Worm (Caenorhabditis elegans) whole organism, L2 larva: ENCODE measurements around the gene lin-37.

Source experiments
- C34F6.9 ChIP-seq: fragments of 150-350 bp; optimal IDR thresholded peaks from 2 replicates; lab custom pipeline; 2014; ENCODE audit warnings: missing biosample characterization, missing genetic modification characterization
- F13H6.1 ChIP-seq: sonication (generic microtip); optimal IDR thresholded peaks from 2 replicates; lab custom pipeline; 2016; ENCODE audit warnings: missing genetic modification characterization, missing compliant biosample characterization
- Y55F3AM.14 ChIP-seq: fragments of 200-800 bp; sonication (Bioruptor generic); optimal IDR thresholded peaks from 2 replicates; lab custom pipeline; 2018; ENCODE audit warnings: mild to moderate bottlenecking, missing genetic modification characterization, missing compliant biosample characterization
- ZK546.5 ChIP-seq: sonication (generic microtip); optimal IDR thresholded peaks from 2 replicates; lab custom pipeline; 2017; ENCODE audit warnings: missing biosample characterization, missing genetic modification characterization
- alr-1 ChIP-seq: fragments of 150-350 bp; optimal IDR thresholded peaks from 2 replicates; lab custom pipeline; 2014; ENCODE audit warnings: missing biosample characterization, missing genetic modification characterization
- blmp-1 ChIP-seq: sonication (generic microtip); optimal IDR thresholded peaks from 2 replicates; lab custom pipeline; 2017; ENCODE audit warnings: missing genetic modification characterization, mild to moderate bottlenecking, missing compliant biosample characterization, antibody characterized with exemption, moderate library complexity; ENCODE audit not compliant: insufficient read depth
- ceh-82 ChIP-seq: fragments of 150-350 bp; optimal IDR thresholded peaks from 2 replicates; lab custom pipeline; 2014; ENCODE audit warnings: missing biosample characterization, missing genetic modification characterization
- crh-2 ChIP-seq: sonication (generic microtip); optimal IDR thresholded peaks from 2 replicates; lab custom pipeline; 2017; ENCODE audit warnings: missing biosample characterization, missing genetic modification characterization
- dmd-4 ChIP-seq: sonication (generic microtip); optimal IDR thresholded peaks from 2 replicates; lab custom pipeline; 2017; ENCODE audit warnings: missing biosample characterization, missing genetic modification characterization
- egl-27 ChIP-seq: sonication (generic microtip); optimal IDR thresholded peaks from 3 replicates; lab custom pipeline; 2017; ENCODE audit warnings: missing biosample characterization, missing genetic modification reagents, missing genetic modification characterization
- elt-3 ChIP-seq: sonication (generic microtip); optimal IDR thresholded peaks from 2 replicates; lab custom pipeline; 2017; ENCODE audit warnings: missing biosample characterization, missing genetic modification characterization
- fos-1 ChIP-seq: fragments of 150-350 bp; optimal IDR thresholded peaks from 2 replicates; lab custom pipeline; 2014; ENCODE audit warnings: missing biosample characterization, missing genetic modification characterization
- lin-11 ChIP-seq: fragments of 150-350 bp; sonication (generic microtip); optimal IDR thresholded peaks from 2 replicates; lab custom pipeline; 2014; ENCODE audit warnings: missing biosample characterization, missing genetic modification characterization, inconsistent platforms, mixed read lengths
- lin-13 ChIP-seq: fragments of 150-350 bp; optimal IDR thresholded peaks from 2 replicates; lab custom pipeline; 2014; ENCODE audit warnings: missing biosample characterization, missing genetic modification reagents, missing genetic modification characterization
- lin-39 ChIP-seq: fragments of 150-350 bp; optimal IDR thresholded peaks from 2 replicates; lab custom pipeline; 2014; ENCODE audit warnings: missing biosample characterization, missing genetic modification reagents, missing genetic modification characterization
- lsy-2 ChIP-seq, 2 experiments: fragments of 150-350 bp in 1 of 2; sonication (generic microtip) in 1 of 2; optimal IDR thresholded peaks; 2 replicates each; lab custom pipeline; 2014 to 2017; ENCODE audit warnings: missing biosample characterization in 2 of 2, missing genetic modification characterization in 2 of 2
- mab-5 ChIP-seq: fragments of 150-350 bp; optimal IDR thresholded peaks from 2 replicates; lab custom pipeline; 2014; ENCODE audit warnings: missing biosample characterization, missing genetic modification characterization
- mbf-1 ChIP-seq: sonication (generic microtip); optimal IDR thresholded peaks from 2 replicates; lab custom pipeline; 2017; ENCODE audit warnings: missing biosample characterization, missing genetic modification characterization
- mdl-1 ChIP-seq, 2 experiments: fragments of 150-350 bp in 1 of 2; sonication (generic microtip) in 1 of 2; optimal IDR thresholded peaks; 2 replicates each; lab custom pipeline; 2017; ENCODE audit warnings: missing biosample characterization in 2 of 2, missing genetic modification characterization in 2 of 2
- nhr-10 ChIP-seq: sonication (generic microtip); optimal IDR thresholded peaks from 2 replicates; lab custom pipeline; 2017; ENCODE audit warnings: missing biosample characterization, missing genetic modification characterization
- nhr-11 ChIP-seq: fragments of 150-350 bp; optimal IDR thresholded peaks from 2 replicates; lab custom pipeline; 2014; ENCODE audit warnings: missing biosample characterization, missing genetic modification characterization
- nhr-21 ChIP-seq: fragments of 150-350 bp; optimal IDR thresholded peaks from 2 replicates; lab custom pipeline; 2014; ENCODE audit warnings: missing biosample characterization, missing genetic modification characterization
- nhr-23 ChIP-seq: fragments of 150-350 bp; optimal IDR thresholded peaks from 2 replicates; lab custom pipeline; 2014; ENCODE audit warnings: missing biosample characterization, missing genetic modification reagents, missing genetic modification characterization
- nhr-237 ChIP-seq: fragments of 150-350 bp; optimal IDR thresholded peaks from 2 replicates; lab custom pipeline; 2014; ENCODE audit warnings: missing biosample characterization, missing genetic modification characterization
- nhr-25 ChIP-seq: fragments of 150-350 bp; sonication (generic microtip); optimal IDR thresholded peaks from 3 replicates; lab custom pipeline; 2014; ENCODE audit warnings: missing biosample characterization, missing genetic modification characterization
- nhr-6 ChIP-seq: fragments of 150-350 bp; optimal IDR thresholded peaks from 2 replicates; lab custom pipeline; 2014; ENCODE audit warnings: missing biosample characterization, missing genetic modification characterization
- nhr-77 ChIP-seq: fragments of 150-350 bp; optimal IDR thresholded peaks from 2 replicates; lab custom pipeline; 2014; ENCODE audit warnings: missing biosample characterization, missing genetic modification characterization
- sem-4 ChIP-seq: fragments of 150-350 bp; optimal IDR thresholded peaks from 2 replicates; lab custom pipeline; 2014; ENCODE audit warnings: missing biosample characterization, missing genetic modification reagents, missing genetic modification characterization
- sma-9 ChIP-seq, 2 experiments: fragments of 150-350 bp in 1 of 2; sonication (generic microtip) in 1 of 2; optimal IDR thresholded peaks; 2 replicates each; lab custom pipeline; 2014 to 2016; ENCODE audit warnings: missing genetic modification characterization in 2 of 2, mild to moderate bottlenecking in 1 of 2, missing biosample characterization in 1 of 2, missing compliant biosample characterization in 1 of 2, missing genetic modification reagents in 1 of 2, moderate library complexity in 1 of 2
- snpc-4 ChIP-seq: fragments of 150-350 bp; optimal IDR thresholded peaks from 2 replicates; lab custom pipeline; 2014; ENCODE audit warnings: missing biosample characterization, missing genetic modification characterization
- unc-62 ChIP-seq: fragments of 150-350 bp; optimal IDR thresholded peaks from 2 replicates; lab custom pipeline; 2014; ENCODE audit warnings: missing biosample characterization, missing genetic modification reagents, missing genetic modification characterization
- zag-1 ChIP-seq: fragments of 150-350 bp; optimal IDR thresholded peaks from 2 replicates; lab custom pipeline; 2014; ENCODE audit warnings: missing biosample characterization, missing genetic modification characterization
- ztf-1 ChIP-seq: fragments of 200-800 bp; sonication (Bioruptor generic); conservative IDR thresholded peaks from 2 replicates; pipeline ENCODE4 v1.3.6; 2022; ENCODE audit warnings: missing genetic modification characterization, missing compliant biosample characterization
- ztf-4 ChIP-seq: fragments of 150-350 bp; optimal IDR thresholded peaks from 2 replicates; lab custom pipeline; 2014; ENCODE audit warnings: missing biosample characterization, missing genetic modification characterization

Gene lin-37

DNA sequence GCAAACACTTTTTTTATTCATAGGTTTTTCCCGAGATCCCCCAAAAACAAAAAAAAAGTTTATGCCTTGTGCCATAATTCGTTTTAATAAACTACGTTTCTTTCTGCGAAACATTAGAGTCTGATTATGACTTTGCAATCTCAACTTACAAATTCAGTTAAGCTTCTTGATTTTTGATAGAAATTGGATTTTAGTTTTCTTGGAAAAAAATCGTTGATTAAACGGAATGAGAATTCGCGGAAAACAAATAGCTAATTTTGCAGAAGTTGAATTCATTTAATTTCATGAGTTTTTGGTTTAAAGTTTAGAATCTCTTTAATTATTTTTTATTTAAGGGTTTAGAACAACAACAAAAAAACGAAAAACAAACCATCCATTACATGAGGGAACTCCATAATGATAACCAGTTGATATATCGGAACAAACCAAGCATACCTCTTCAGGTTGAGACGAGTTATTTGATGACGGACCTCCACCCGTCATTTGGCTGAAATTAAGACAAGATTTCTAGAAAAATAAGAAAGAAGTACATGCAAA is 42.7 kb upstream of the lin-37 start, which contains the start of gene nhr-10:
Gene nhr-10, minus strand, starts transcription at position 487 of the 537 bp plus-strand sequence.
- no peak for TF ChIP-seq nhr-23 (tag; lab: Kevin White, UChicago)
- TF ChIP-seq sma-9 (GFP tag; optimal IDR thresholded peaks at IDR 0.05; lab: Kevin White, UChicago): peak; percentile 37
- no peak for TF ChIP-seq sma-9 (tag; optimal IDR thresholded peaks at IDR 0.05; lab: Kevin White, UChicago)
- no peak for TF ChIP-seq ztf-1 (GFP tag; lab: Robert Waterston, UW)
- TF ChIP-seq alr-1 (tag; lab: Kevin White, UChicago): no peak
- peak; percentile 11 for TF ChIP-seq crh-2 (tag; lab: Kevin White, UChicago)
- peak in 1 of 2 experiments; percentile 40 for TF ChIP-seq lsy-2 (tag; optimal IDR thresholded peaks at IDR 0.05; lab: Kevin White, UChicago)
- TF ChIP-seq lin-39 (tag; lab: Kevin White, UChicago): no peak
- peak; percentile 61 for TF ChIP-seq dmd-4 (tag; lab: Kevin White, UChicago)
- TF ChIP-seq ztf-4 (tag; lab: Kevin White, UChicago): peak; percentile 13
- TF ChIP-seq nhr-21: peak; percentile 81

DNA sequence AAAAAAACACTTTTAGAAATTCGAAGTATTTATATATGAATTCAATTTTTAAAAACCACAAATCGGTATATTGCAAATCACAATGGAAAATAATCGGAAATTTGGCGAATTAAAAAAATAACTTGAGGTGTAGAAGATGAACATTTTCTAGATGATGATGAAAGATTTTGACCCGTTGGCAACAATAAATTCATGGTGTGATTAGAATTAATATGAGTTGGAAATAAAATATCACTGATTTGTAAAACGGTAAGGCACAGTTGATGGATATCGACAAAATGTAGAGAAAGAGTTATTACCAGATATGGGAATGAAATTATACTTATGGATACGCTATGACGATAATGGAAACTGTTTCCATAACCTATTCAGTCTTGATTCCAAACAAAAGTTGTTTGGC is 39.9 kb upstream of the lin-37 start:
- TF ChIP-seq egl-27 (tag; lab: Kevin White, UChicago) (no peak), lin-13 (no peak), ceh-82 (tag; lab: Kevin White, UChicago) (no peak), blmp-1 (tag; lab: Kevin White, UChicago) (no peak), nhr-6 (no peak), ZK546.5 (no peak), lin-39 (tag; lab: Kevin White, UChicago) (no peak), mab-5 (tag; lab: Kevin White, UChicago) (no peak), elt-3 (no peak), nhr-10 (tag; lab: Kevin White, UChicago) (no peak), C34F6.9 (tag; lab: Kevin White, UChicago) (no peak), dmd-4 (tag; lab: Kevin White, UChicago) (no peak), ztf-1 (GFP tag; lab: Robert Waterston, UW) (no peak), nhr-23 (tag; lab: Kevin White, UChicago) (no peak)

DNA sequence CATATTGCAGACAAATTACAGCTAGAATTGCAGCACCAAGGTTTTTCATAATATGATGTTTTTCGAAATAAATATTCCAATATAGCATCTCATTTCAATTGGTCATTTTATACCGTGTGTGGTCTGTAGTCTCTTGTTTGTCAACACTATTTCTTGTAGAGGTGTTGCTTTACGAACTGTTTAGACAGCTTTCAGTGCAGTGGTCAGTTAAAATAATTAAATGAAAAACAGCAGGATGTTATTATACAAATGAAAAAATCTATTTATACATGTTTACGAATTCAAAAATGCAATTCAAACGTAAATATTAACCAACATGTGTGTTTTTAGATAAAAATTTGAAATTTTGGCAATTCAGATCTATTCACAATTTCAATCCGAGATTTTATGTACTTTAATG is 39.4 kb upstream of the lin-37 start, which contains the start of gene B0280.7:
Gene B0280.7, minus strand, starts transcription at position 101 of the 400 bp plus-strand sequence.
- TF ChIP-seq fos-1 (tag; lab: Kevin White, UChicago) (no peak), elt-3 (no peak), nhr-25 (peak; percentile 9)

DNA sequence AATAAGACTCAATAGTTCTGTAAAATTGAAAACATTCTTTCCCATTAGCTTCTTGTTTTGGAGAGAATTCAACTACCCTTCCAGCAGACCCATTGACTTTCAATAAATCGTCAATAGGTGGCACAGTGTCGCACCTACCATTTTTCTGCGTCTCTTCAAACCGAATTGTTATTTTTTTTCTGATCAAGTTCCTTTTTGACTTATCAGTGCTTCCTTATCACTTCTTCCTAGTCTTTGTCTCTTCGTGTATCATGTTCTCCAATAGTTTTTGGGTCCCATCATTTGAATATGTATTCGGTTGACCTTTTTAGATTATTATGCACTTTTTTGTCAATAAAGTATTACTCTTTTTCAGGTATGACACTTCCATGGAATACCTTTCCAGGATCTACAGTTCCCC is 35.6 kb upstream of the lin-37 start, which contains the start of gene odd-1:
Gene odd-1, plus strand, starts transcription at position 349 of the 400 bp plus-strand sequence.
- TF ChIP-seq fos-1 (tag; lab: Kevin White, UChicago) (peak; percentile 28), ztf-1 (GFP tag; lab: Robert Waterston, UW) (no peak)

DNA sequence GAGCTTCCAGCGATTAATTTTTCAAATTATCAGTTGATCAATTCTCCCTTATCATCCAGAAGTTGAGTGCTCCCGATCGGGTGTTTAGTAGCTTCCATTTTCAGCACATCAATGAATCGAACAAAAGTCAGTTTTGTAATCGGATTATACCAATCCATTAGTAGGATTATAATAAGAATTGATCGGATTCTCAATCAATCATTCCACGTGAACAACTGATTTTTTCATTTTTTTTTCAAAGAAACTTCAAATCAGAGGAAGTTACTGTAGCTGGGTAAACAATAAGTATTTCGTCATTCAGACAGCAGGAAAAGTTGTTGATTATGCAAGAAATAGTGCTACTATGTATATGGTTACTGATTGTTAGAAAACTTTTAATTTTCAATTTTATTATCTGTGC is 34.5 kb upstream of the lin-37 start:
- TF ChIP-seq sem-4: no peak
- TF ChIP-seq fos-1 (tag; lab: Kevin White, UChicago): peak; percentile 43

DNA sequence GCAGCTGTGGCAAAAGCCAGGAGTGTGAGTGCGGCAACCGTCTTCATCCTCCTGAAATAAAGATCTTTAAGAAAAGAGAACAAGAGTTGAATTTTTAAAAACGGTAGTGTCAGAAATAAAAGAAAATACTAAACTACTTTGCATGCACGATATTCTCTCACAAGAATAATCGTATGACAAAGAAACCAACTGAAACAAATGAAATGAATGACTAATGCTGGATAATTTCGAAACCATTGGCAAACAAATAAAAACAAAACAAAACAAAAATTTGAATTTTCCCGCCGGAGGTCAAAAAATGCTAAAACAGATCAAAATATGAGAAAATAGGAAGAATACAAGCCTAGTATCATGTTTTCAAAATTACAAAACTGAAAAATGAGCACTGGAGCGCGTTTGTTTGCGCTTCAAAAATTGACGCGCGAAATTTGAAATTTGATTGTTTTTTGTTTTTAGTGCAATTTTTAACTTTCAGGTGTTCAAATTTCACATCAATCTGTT is 31.6 kb upstream of the lin-37 start, which contains the start of gene cpg-2:
Gene cpg-2, minus strand, starts transcription at position 51 of the 501 bp plus-strand sequence.
- no peak for TF ChIP-seq snpc-4 (tag; lab: Kevin White, UChicago)
- TF ChIP-seq dmd-4 (tag; lab: Kevin White, UChicago): no peak
- no peak for TF ChIP-seq nhr-6
- no peak for TF ChIP-seq mdl-1 (tag; optimal IDR thresholded peaks at IDR 0.05; lab: Kevin White, UChicago)
- TF ChIP-seq nhr-237 (tag; lab: Kevin White, UChicago): no peak
- TF ChIP-seq nhr-21: no peak
- TF ChIP-seq mbf-1 (tag; lab: Kevin White, UChicago): no peak
- no peak for TF ChIP-seq ZK546.5
- TF ChIP-seq lsy-2 (tag; optimal IDR thresholded peaks at IDR 0.05; lab: Kevin White, UChicago): no peak
- TF ChIP-seq C34F6.9 (tag; lab: Kevin White, UChicago): no peak
- no peak for TF ChIP-seq lin-11 (tag; lab: Kevin White, UChicago)
- TF ChIP-seq nhr-11 (tag; lab: Kevin White, UChicago): no peak
- TF ChIP-seq unc-62 (GFP tag; lab: Kevin White, UChicago): no peak
- TF ChIP-seq zag-1 (tag; lab: Kevin White, UChicago): no peak
- TF ChIP-seq nhr-77: no peak
- no peak for TF ChIP-seq F13H6.1 (tag; lab: Kevin White, UChicago)
- TF ChIP-seq Y55F3AM.14 (GFP tag; lab: Kevin White, UChicago): no peak
